Worm (Caenorhabditis elegans) whole organism, mixed stage, embryonic: ENCODE results near the gene T26C12.1.

Experiments used
- M03D4.4 ChIP-seq: sonication (generic microtip); optimal IDR thresholded peaks from 2 replicates; lab custom pipeline; 2017; ENCODE audit warnings: mild to moderate bottlenecking, missing genetic modification characterization, missing compliant biosample characterization
- bed-3 ChIP-seq: fragments of 200-800 bp; sonication (Bioruptor generic); optimal IDR thresholded peaks from 3 replicates; lab custom pipeline; 2018; ENCODE audit warnings: mild to moderate bottlenecking, missing genetic modification characterization, moderate library complexity, missing compliant biosample characterization
- blmp-1 ChIP-seq: fragments of 150-350 bp; optimal IDR thresholded peaks from 2 replicates; lab custom pipeline; 2014; ENCODE audit warnings: missing biosample characterization, missing genetic modification characterization
- ceh-39 ChIP-seq: fragments of 150-350 bp; optimal IDR thresholded peaks from 2 replicates; lab custom pipeline; 2014; ENCODE audit warnings: missing biosample characterization, missing genetic modification characterization
- ceh-43 ChIP-seq: fragments of 200-800 bp; sonication (Bioruptor generic); optimal IDR thresholded peaks from 2 replicates; lab custom pipeline; 2018; ENCODE audit warnings: mild to moderate bottlenecking, missing genetic modification characterization, moderate library complexity, missing compliant biosample characterization
- ceh-83 ChIP-seq: fragments of 200-800 bp; sonication (Bioruptor generic); optimal IDR thresholded peaks from 2 replicates; lab custom pipeline; 2018; ENCODE audit warnings: mild to moderate bottlenecking, missing genetic modification characterization, missing compliant biosample characterization
- ces-1 ChIP-seq: fragments of 150-350 bp; optimal IDR thresholded peaks from 2 replicates; lab custom pipeline; 2014; ENCODE audit warnings: missing biosample characterization, missing genetic modification reagents, missing genetic modification characterization
- cnd-1 ChIP-seq: fragments of 200-800 bp; sonication (Bioruptor generic); optimal IDR thresholded peaks from 2 replicates; lab custom pipeline; 2018; ENCODE audit warnings: mild to moderate bottlenecking, missing genetic modification characterization, missing compliant biosample characterization
- drap-1 ChIP-seq: fragments of 200-800 bp; sonication (Bioruptor generic); optimal IDR thresholded peaks from 3 replicates; lab custom pipeline; 2018; ENCODE audit warnings: mild to moderate bottlenecking, missing genetic modification characterization, missing compliant biosample characterization
- elt-1 ChIP-seq: sonication (generic microtip); optimal IDR thresholded peaks from 2 replicates; lab custom pipeline; 2017; ENCODE audit warnings: missing genetic modification characterization, mild to moderate bottlenecking, missing compliant biosample characterization, antibody characterized with exemption, moderate library complexity, borderline replicate concordance; ENCODE audit not compliant: insufficient read depth
- elt-3 ChIP-seq: fragments of 150-350 bp; optimal IDR thresholded peaks from 2 replicates; lab custom pipeline; 2014; ENCODE audit warnings: missing biosample characterization, missing genetic modification characterization
- flh-1 ChIP-seq: fragments of 200-800 bp; sonication (Bioruptor generic); optimal IDR thresholded peaks from 2 replicates; lab custom pipeline; 2018; ENCODE audit warnings: mild to moderate bottlenecking, missing genetic modification characterization, moderate library complexity, missing compliant biosample characterization
- ham-2 ChIP-seq: fragments of 200-800 bp; sonication (Bioruptor generic); optimal IDR thresholded peaks from 2 replicates; lab custom pipeline; 2018; ENCODE audit warnings: mild to moderate bottlenecking, missing genetic modification characterization, missing compliant biosample characterization
- hlh-1 ChIP-seq: fragments of 150-350 bp; optimal IDR thresholded peaks from 2 replicates; lab custom pipeline; 2014; ENCODE audit warnings: missing biosample characterization, missing genetic modification reagents, missing genetic modification characterization
- lin-13 ChIP-seq: fragments of 150-350 bp; optimal IDR thresholded peaks from 2 replicates; lab custom pipeline; 2014; ENCODE audit warnings: missing biosample characterization, missing genetic modification characterization
- lin-32 ChIP-seq: fragments of 200-800 bp; sonication (Bioruptor generic); optimal IDR thresholded peaks from 2 replicates; lab custom pipeline; 2018; ENCODE audit warnings: mild to moderate bottlenecking, missing genetic modification characterization, missing compliant biosample characterization
- lsy-2 ChIP-seq: fragments of 150-350 bp; optimal IDR thresholded peaks from 2 replicates; lab custom pipeline; 2014; ENCODE audit warnings: missing biosample characterization, missing genetic modification characterization
- mab-5 ChIP-seq: fragments of 150-350 bp; optimal IDR thresholded peaks from 2 replicates; lab custom pipeline; 2014; ENCODE audit warnings: missing biosample characterization, missing genetic modification characterization
- mep-1 ChIP-seq: fragments of 150-350 bp; optimal IDR thresholded peaks from 2 replicates; lab custom pipeline; 2017; ENCODE audit warnings: missing biosample characterization, missing genetic modification reagents, missing genetic modification characterization, inconsistent platforms
- mls-2 ChIP-seq: sonication (generic microtip); optimal IDR thresholded peaks from 2 replicates; lab custom pipeline; 2016; ENCODE audit warnings: mild to moderate bottlenecking, missing genetic modification characterization, moderate library complexity, missing compliant biosample characterization
- nhr-12 ChIP-seq: fragments of 150-350 bp; optimal IDR thresholded peaks from 2 replicates; lab custom pipeline; 2014; ENCODE audit warnings: missing biosample characterization, missing genetic modification characterization
- nhr-2 ChIP-seq: fragments of 150-350 bp; optimal IDR thresholded peaks from 2 replicates; lab custom pipeline; 2014; ENCODE audit warnings: missing biosample characterization, missing genetic modification characterization
- nhr-28 ChIP-seq: fragments of 150-350 bp; optimal IDR thresholded peaks from 2 replicates; lab custom pipeline; 2014; ENCODE audit warnings: missing biosample characterization, missing genetic modification characterization
- sem-2 ChIP-seq: fragments of 200-800 bp; sonication (Bioruptor generic); optimal IDR thresholded peaks from 2 replicates; lab custom pipeline; 2018; ENCODE audit warnings: mild to moderate bottlenecking, missing genetic modification characterization, missing compliant biosample characterization
- snpc-4 ChIP-seq: fragments of 150-350 bp; optimal IDR thresholded peaks from 2 replicates; lab custom pipeline; 2014; ENCODE audit warnings: missing biosample characterization, missing genetic modification characterization
- sptf-1 ChIP-seq: sonication (generic microtip); optimal IDR thresholded peaks from 2 replicates; lab custom pipeline; 2017; ENCODE audit warnings: mild to moderate bottlenecking, missing genetic modification characterization, moderate library complexity, missing compliant biosample characterization
- tbx-8 ChIP-seq: fragments of 200-800 bp; sonication (Bioruptor generic); optimal IDR thresholded peaks from 2 replicates; lab custom pipeline; 2018; ENCODE audit warnings: mild to moderate bottlenecking, missing genetic modification characterization, moderate library complexity, missing compliant biosample characterization
- unc-62 ChIP-seq: fragments of 150-350 bp; optimal IDR thresholded peaks from 2 replicates; lab custom pipeline; 2014; ENCODE audit warnings: missing biosample characterization, missing genetic modification reagents, missing genetic modification characterization
- zip-8 ChIP-seq: fragments of 150-350 bp; optimal IDR thresholded peaks from 2 replicates; lab custom pipeline; 2014; ENCODE audit warnings: missing biosample characterization, missing genetic modification characterization
- ztf-11 ChIP-seq: fragments of 150-350 bp; optimal IDR thresholded peaks from 2 replicates; lab custom pipeline; 2014; ENCODE audit warnings: missing biosample characterization, missing genetic modification characterization

T26C12.1 gene

DNA sequence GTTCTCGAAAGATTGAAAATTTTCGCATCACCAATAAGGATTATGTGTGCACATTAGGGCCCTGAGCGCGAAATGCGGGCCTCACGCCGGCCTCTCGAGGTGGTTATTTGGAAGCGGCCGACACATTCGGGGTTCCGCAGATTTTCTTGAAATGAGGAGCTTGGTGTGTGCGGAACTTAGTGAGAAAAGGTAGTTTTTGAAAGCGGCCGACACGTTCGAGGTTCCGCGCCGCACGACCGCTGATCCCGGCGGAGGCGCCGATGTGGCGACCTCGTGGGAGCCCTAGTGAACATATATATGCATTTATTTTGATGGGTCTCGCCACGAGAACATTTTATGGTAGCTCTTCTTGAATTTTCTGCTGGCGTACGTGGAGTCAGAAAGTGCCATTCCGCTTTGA, 8.1 kb downstream of the T26C12.1 start:
- no peak for TF ChIP-seq hlh-1 (tag; lab: Kevin White, UChicago)
- no peak for TF ChIP-seq mls-2
- no peak for TF ChIP-seq mab-5 (tag; lab: Kevin White, UChicago)
- TF ChIP-seq tbx-8 (GFP tag; lab: Kevin White, UChicago), result no peak
- no peak for TF ChIP-seq ham-2 (GFP tag; lab: Kevin White, UChicago)
- TF ChIP-seq bed-3 (GFP tag; lab: Kevin White, UChicago), result no peak
- no peak for TF ChIP-seq lin-32 (GFP tag; lab: Kevin White, UChicago)
- TF ChIP-seq ceh-39 (tag; lab: Kevin White, UChicago), result no peak
- TF ChIP-seq drap-1 (GFP tag; lab: Kevin White, UChicago), result no peak
- TF ChIP-seq ztf-11, result no peak
- TF ChIP-seq lsy-2 (tag; lab: Kevin White, UChicago), result no peak

DNA sequence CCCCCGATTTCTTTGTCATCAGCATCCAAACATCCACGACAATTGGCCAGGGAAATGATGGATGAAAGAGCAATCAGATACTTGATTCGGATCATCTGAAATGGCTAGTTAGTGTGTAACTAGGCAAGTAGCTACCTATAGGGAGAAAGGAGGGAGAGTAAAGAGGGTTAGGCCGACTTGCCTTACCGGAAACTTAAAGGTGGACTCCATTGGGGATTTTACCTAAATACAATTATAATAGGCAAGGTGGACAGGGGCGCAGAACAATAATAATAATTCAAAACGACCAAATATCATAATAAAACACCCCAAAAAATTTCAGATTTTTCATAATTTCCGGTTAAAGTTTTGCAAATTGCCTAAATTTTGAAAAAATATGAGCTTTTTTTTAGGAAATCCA, 8.9 kb downstream of the T26C12.1 start, which contains the start of gene clec-173:
clec-173 (minus strand) TSS at position 101 of the 400 bp plus-strand sequence.
- TF ChIP-seq snpc-4 (tag; lab: Kevin White, UChicago) (no peak), nhr-12 (tag; lab: Kevin White, UChicago) (no peak), nhr-2 (tag; lab: Kevin White, UChicago) (no peak), bed-3 (GFP tag; lab: Kevin White, UChicago) (no peak), sptf-1 (tag; lab: Kevin White, UChicago) (no peak), blmp-1 (tag; lab: Kevin White, UChicago) (no peak)

DNA sequence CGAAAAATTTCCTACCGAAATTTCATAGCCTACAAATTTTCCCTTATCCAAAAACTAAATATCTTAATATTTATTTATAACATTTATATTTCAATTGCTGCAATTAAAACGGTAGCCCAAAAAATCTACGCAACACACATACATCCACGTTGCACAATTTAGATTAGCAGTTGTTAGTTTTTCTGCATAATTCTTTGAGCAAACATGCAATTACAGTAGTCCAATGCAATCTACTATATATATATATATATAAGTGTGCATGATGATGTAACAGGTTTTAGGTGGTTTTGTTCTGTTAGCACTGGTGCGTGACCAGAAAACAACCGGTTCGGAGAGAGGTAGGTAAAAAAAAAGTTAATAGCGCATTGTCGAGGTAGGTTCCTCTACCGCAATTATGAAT, 12.6 kb downstream of the T26C12.1 start:
- TF ChIP-seq M03D4.4 (tag; lab: Kevin White, UChicago) (no peak), ceh-43 (GFP tag; lab: Kevin White, UChicago) (no peak), nhr-2 (tag; lab: Kevin White, UChicago) (peak; percentile 51), sem-2 (GFP tag; lab: Kevin White, UChicago) (no peak), zip-8 (peak; percentile 62)

DNA sequence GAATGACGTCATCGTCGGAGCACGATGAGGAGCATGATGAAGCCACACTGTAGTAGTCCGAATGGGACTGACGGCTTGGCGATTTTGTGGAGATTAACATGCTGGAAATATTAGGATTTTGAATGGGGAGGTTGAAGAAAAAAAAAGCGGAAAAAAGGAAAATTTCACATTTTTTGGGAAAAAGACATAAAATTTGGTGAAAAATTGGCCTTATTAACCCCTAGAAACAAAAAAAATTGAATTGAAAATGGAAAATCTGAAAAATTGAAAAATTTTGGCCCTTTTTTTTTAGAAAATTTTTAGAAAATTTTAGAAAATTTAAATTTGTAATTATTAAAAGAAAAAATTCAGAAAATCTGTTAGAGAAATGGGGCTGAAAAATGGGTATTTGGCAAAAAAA, 14.6 kb downstream of the T26C12.1 start, which contains the start of gene T26C12.3:
T26C12.3 (minus strand) TSS at position 101 of the 400 bp plus-strand sequence.
- no peak for TF ChIP-seq ham-2 (GFP tag; lab: Kevin White, UChicago)
- no peak for TF ChIP-seq nhr-28 (tag; lab: Kevin White, UChicago)
- TF ChIP-seq mls-2, result no peak
- no peak for TF ChIP-seq sem-2 (GFP tag; lab: Kevin White, UChicago)
- no peak for TF ChIP-seq lin-13
- no peak for TF ChIP-seq flh-1 (GFP tag; lab: Kevin White, UChicago)
- TF ChIP-seq lsy-2 (tag; lab: Kevin White, UChicago), result no peak
- no peak for TF ChIP-seq mab-5 (tag; lab: Kevin White, UChicago)
- TF ChIP-seq nhr-2 (tag; lab: Kevin White, UChicago), result no peak
- TF ChIP-seq elt-3 (tag; lab: Kevin White, UChicago), result no peak
- no peak for TF ChIP-seq elt-1 (tag; lab: Kevin White, UChicago)
- TF ChIP-seq cnd-1 (tag; lab: Kevin White, UChicago), result no peak
- TF ChIP-seq bed-3 (GFP tag; lab: Kevin White, UChicago), result no peak

DNA sequence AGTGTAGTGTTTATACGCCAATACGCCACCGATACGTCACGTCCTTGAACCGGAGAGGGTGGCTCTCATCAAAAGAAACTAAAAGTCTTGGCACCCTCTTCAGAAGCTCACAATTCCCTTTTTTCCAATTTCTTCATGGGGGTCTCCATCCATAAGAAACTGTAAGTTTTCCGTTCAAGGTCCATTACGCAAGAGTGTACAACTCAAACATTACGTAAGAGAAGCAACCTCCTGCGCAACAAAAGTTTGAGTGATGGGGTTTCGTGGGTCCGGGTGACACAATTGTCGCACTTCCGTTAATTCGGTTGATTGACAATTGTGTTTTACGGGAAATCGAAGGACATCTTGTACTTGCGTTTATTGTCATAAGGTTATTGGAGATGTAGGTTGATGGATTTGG, 20.1 kb downstream of the T26C12.1 start:
- TF ChIP-seq sem-2 (GFP tag; lab: Kevin White, UChicago) (no peak), nhr-2 (tag; lab: Kevin White, UChicago) (peak; percentile 74), ces-1 (GFP tag; lab: Kevin White, UChicago) (no peak), unc-62 (GFP tag; lab: Kevin White, UChicago) (peak; percentile 87), drap-1 (GFP tag; lab: Kevin White, UChicago) (no peak), ceh-83 (GFP tag; lab: Kevin White, UChicago) (no peak), ham-2 (GFP tag; lab: Kevin White, UChicago) (no peak), mep-1 (no peak), zip-8 (peak; percentile 86), mab-5 (tag; lab: Kevin White, UChicago) (no peak)
